Fruit fly (Drosophila melanogaster): ENCODE measurements around the gene CG13102.

DNA sequence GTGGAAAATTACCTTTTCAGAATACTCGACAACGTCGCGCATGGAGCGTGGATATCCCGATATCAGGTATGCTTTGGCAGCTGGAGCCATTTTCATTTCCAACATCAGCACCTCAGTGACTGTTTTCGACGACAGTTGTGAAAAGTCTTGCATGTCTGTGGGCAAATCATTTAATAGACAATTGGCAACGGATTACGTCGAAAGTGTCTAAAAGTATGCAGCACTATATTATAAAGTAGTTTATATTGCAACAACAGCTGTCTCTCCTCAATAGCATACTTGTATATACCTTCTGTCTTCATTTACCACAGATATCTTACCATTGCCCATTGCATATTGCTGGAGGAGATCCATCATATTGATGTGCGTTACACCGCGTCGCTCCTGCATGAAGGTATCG is 39.1 kb upstream of the CG13102 start:
- TF ChIP-seq h (optimal IDR thresholded peaks at IDR 0.05): no peak
- no peak for TF ChIP-seq Sin3A (optimal IDR thresholded peaks at IDR 0.05)
